Fruit fly (Drosophila melanogaster): Measurements from ENCODE around the gene CG12729.
A peak's percentile ranks its signal among the peaks of the same experiment; 100 is the strongest.

Gene CG12729

dm6 chrX:5852677-5853076 lies 7.6 kb downstream of the CG12729 start (continued):
- TF ChIP-seq NfI (GFP tag; optimal IDR thresholded peaks at IDR 0.05) (no peak), CG9876 (GFP tag; optimal IDR thresholded peaks at IDR 0.05) (no peak), CG2678 (tag; optimal IDR thresholded peaks at IDR 0.05) (peak; percentile 47), CG2116 (GFP tag; optimal IDR thresholded peaks at IDR 0.05) (no peak), Nf-YC (tag; optimal IDR thresholded peaks at IDR 0.05) (no peak), sima (GFP tag; optimal IDR thresholded peaks at IDR 0.05) (no peak), Hr51 (GFP tag; optimal IDR thresholded peaks at IDR 0.05) (peak in 1 of 2 experiments; percentile 9), CG18599 (GFP tag; optimal IDR thresholded peaks at IDR 0.05) (peak; percentile 50), Dbx (GFP tag; IDR thresholded peaks at IDR 0.05) (no peak), D (optimal IDR thresholded peaks at IDR 0.05) (no peak), D (GFP tag; optimal IDR thresholded peaks at IDR 0.05) (no peak), Fer1 (GFP tag; optimal IDR thresholded peaks at IDR 0.05) (peak; percentile 29), CG31441 (GFP tag; IDR thresholded peaks at IDR 0.05) (0 out of 2 replicates have a peak, but pooled peaks have one; percentile 27)

- no peak for TF ChIP-seq CG6765 (GFP tag; optimal IDR thresholded peaks at IDR 0.05)
- TF ChIP-seq Dfd (GFP tag; optimal IDR thresholded peaks at IDR 0.05), result no peak
- no peak for TF ChIP-seq zfh1 (GFP tag; IDR thresholded peaks at IDR 0.05)
- no peak for TF ChIP-seq CG13894 (tag; optimal IDR thresholded peaks at IDR 0.05)
- no peak for TF ChIP-seq CG10321 (GFP tag; IDR thresholded peaks at IDR 0.05)
- TF ChIP-seq Kr (GFP tag; optimal IDR thresholded peaks at IDR 0.05), result no peak
- TF ChIP-seq CG7372 (GFP tag; IDR thresholded peaks at IDR 0.05), result no peak
These were observed 8.4 kb downstream of the CG12729 start, which contains the start of gene CG43136 for dm6 chrX:5853461-5853860. TSS of gene CG43136 (plus strand) at chrX:5853761.

- TF ChIP-seq CG17186 (GFP tag; optimal IDR thresholded peaks at IDR 0.05) (no peak), tgo (GFP tag; IDR thresholded peaks at IDR 0.05) (no peak), Dp (GFP tag; optimal IDR thresholded peaks at IDR 0.05) (no peak), CG4707 (GFP tag; optimal IDR thresholded peaks at IDR 0.05) (no peak), mam (GFP tag; optimal IDR thresholded peaks at IDR 0.05) (no peak), CG16815 (GFP tag; optimal IDR thresholded peaks at IDR 0.05) (no peak), Poxn (GFP tag; IDR thresholded peaks at IDR 0.05) (no peak), CG15269 (tag; optimal IDR thresholded peaks at IDR 0.05) (no peak), CG3407 (GFP tag; optimal IDR thresholded peaks at IDR 0.05) (no peak), NC2α (GFP tag; optimal IDR thresholded peaks at IDR 0.05) (no peak), CG10431 (GFP tag; optimal IDR thresholded peaks at IDR 0.05) (no peak), CG11085 (GFP tag; IDR thresholded peaks at IDR 0.05) (no peak), CG13624 (GFP tag; optimal IDR thresholded peaks at IDR 0.05) (no peak)
These were observed 20.0 kb downstream of the CG12729 start, which contains the start of gene CG43137 for dm6 chrX:5865051-5865450. TSS of gene CG43137 (minus strand) at chrX:5865151.

- peak; percentile 58 for TF ChIP-seq lab (GFP tag; optimal IDR thresholded peaks at IDR 0.05)
- peak; percentile 66 for TF ChIP-seq grau (tag; optimal IDR thresholded peaks at IDR 0.05)
- TF ChIP-seq Tbp (GFP tag; optimal IDR thresholded peaks at IDR 0.05), result no peak
- TF ChIP-seq Side (GFP tag; optimal IDR thresholded peaks at IDR 0.05), result no peak
- no peak for TF ChIP-seq CG6175 (GFP tag; IDR thresholded peaks at IDR 0.05)
- no peak for TF ChIP-seq CG33557 (GFP tag; optimal IDR thresholded peaks at IDR 0.05)
- peak; percentile 5 for TF ChIP-seq scrt (GFP tag; optimal IDR thresholded peaks at IDR 0.05)
- peak; percentile 50 for TF ChIP-seq slbo (GFP tag; IDR thresholded peaks at IDR 0.05)
- TF ChIP-seq CG11504 (tag; optimal IDR thresholded peaks at IDR 0.05), result peak; percentile 42
- TF ChIP-seq Hr51 (GFP tag; optimal IDR thresholded peaks at IDR 0.05), result peak in 1 of 2 experiments; percentile 14
- 0 out of 3 replicates have a peak, but pooled peaks have one; percentile 16 for TF ChIP-seq CG11456 (GFP tag; IDR thresholded peaks at IDR 0.05)
- TF ChIP-seq CG9932 (GFP tag; IDR thresholded peaks at IDR 0.05), result peak; percentile 27; the same call in 1 of the 2 replicates
- no peak for TF ChIP-seq CG7987 (GFP tag; optimal IDR thresholded peaks at IDR 0.05)
- peak; percentile 26 for TF ChIP-seq ind (GFP tag; optimal IDR thresholded peaks at IDR 0.05)
- no peak for TF ChIP-seq prd (optimal IDR thresholded peaks at IDR 0.05)
- peak; percentile 40; the same call in 1 of the 3 replicates for TF ChIP-seq prd (GFP tag; IDR thresholded peaks at IDR 0.05)
- TF ChIP-seq CG15269 (tag; optimal IDR thresholded peaks at IDR 0.05), result peak; percentile 19
- no peak for TF ChIP-seq CG17361 (GFP tag; IDR thresholded peaks at IDR 0.05)
These were observed 21.0 kb downstream of the CG12729 start for dm6 chrX:5866095-5866494.
